Worm (Caenorhabditis elegans) whole organism, L2 larva: ENCODE results near the gene ifet-1.

ENCODE experiments used
- C34F6.9 ChIP-seq: fragments of 150-350 bp; optimal IDR thresholded peaks from 2 replicates; lab custom pipeline; 2014; ENCODE audit warnings: missing biosample characterization, missing genetic modification characterization
- F13H6.1 ChIP-seq: sonication (generic microtip); optimal IDR thresholded peaks from 2 replicates; lab custom pipeline; 2016; ENCODE audit warnings: missing genetic modification characterization, missing compliant biosample characterization
- ama-1 ChIP-seq: fragments of 150-350 bp; optimal IDR thresholded peaks from 2 replicates; lab custom pipeline; 2018; ENCODE audit warnings: inconsistent platforms
- blmp-1 ChIP-seq: sonication (generic microtip); optimal IDR thresholded peaks from 2 replicates; lab custom pipeline; 2017; ENCODE audit warnings: missing genetic modification characterization, mild to moderate bottlenecking, missing compliant biosample characterization, antibody characterized with exemption, moderate library complexity; ENCODE audit not compliant: insufficient read depth
- ceh-16 ChIP-seq: fragments of 150-350 bp; optimal IDR thresholded peaks from 2 replicates; lab custom pipeline; 2014; ENCODE audit warnings: missing biosample characterization, missing genetic modification characterization
- ceh-82 ChIP-seq: fragments of 150-350 bp; optimal IDR thresholded peaks from 2 replicates; lab custom pipeline; 2014; ENCODE audit warnings: missing biosample characterization, missing genetic modification characterization
- crh-2 ChIP-seq: sonication (generic microtip); optimal IDR thresholded peaks from 2 replicates; lab custom pipeline; 2017; ENCODE audit warnings: missing biosample characterization, missing genetic modification characterization
- dmd-4 ChIP-seq: sonication (generic microtip); optimal IDR thresholded peaks from 2 replicates; lab custom pipeline; 2017; ENCODE audit warnings: missing biosample characterization, missing genetic modification characterization
- egl-27 ChIP-seq: sonication (generic microtip); optimal IDR thresholded peaks from 3 replicates; lab custom pipeline; 2017; ENCODE audit warnings: missing biosample characterization, missing genetic modification reagents, missing genetic modification characterization
- fos-1 ChIP-seq: fragments of 150-350 bp; optimal IDR thresholded peaks from 2 replicates; lab custom pipeline; 2014; ENCODE audit warnings: missing biosample characterization, missing genetic modification characterization
- gmeb-1 ChIP-seq: fragments of 150-350 bp; optimal IDR thresholded peaks from 2 replicates; lab custom pipeline; 2014; ENCODE audit warnings: missing biosample characterization, missing genetic modification characterization
- lin-13 ChIP-seq: fragments of 150-350 bp; optimal IDR thresholded peaks from 2 replicates; lab custom pipeline; 2014; ENCODE audit warnings: missing biosample characterization, missing genetic modification reagents, missing genetic modification characterization
- lin-39 ChIP-seq: fragments of 150-350 bp; optimal IDR thresholded peaks from 2 replicates; lab custom pipeline; 2014; ENCODE audit warnings: missing biosample characterization, missing genetic modification reagents, missing genetic modification characterization
- lsy-2 ChIP-seq, 2 experiments: fragments of 150-350 bp in 1 of 2; sonication (generic microtip) in 1 of 2; optimal IDR thresholded peaks; 2 replicates each; lab custom pipeline; 2014 to 2017; ENCODE audit warnings: missing biosample characterization in 2 of 2, missing genetic modification characterization in 2 of 2
- mdl-1 ChIP-seq, 2 experiments: fragments of 150-350 bp in 1 of 2; sonication (generic microtip) in 1 of 2; optimal IDR thresholded peaks; 2 replicates each; lab custom pipeline; 2017; ENCODE audit warnings: missing biosample characterization in 2 of 2, missing genetic modification characterization in 2 of 2
- nhr-11 ChIP-seq: fragments of 150-350 bp; optimal IDR thresholded peaks from 2 replicates; lab custom pipeline; 2014; ENCODE audit warnings: missing biosample characterization, missing genetic modification characterization
- nhr-129 ChIP-seq: fragments of 150-350 bp; optimal IDR thresholded peaks from 2 replicates; lab custom pipeline; 2014; ENCODE audit warnings: missing biosample characterization, missing genetic modification characterization
- nhr-21 ChIP-seq: fragments of 150-350 bp; optimal IDR thresholded peaks from 2 replicates; lab custom pipeline; 2014; ENCODE audit warnings: missing biosample characterization, missing genetic modification characterization
- nhr-23 ChIP-seq: fragments of 150-350 bp; optimal IDR thresholded peaks from 2 replicates; lab custom pipeline; 2014; ENCODE audit warnings: missing biosample characterization, missing genetic modification reagents, missing genetic modification characterization
- nhr-25 ChIP-seq: fragments of 150-350 bp; sonication (generic microtip); optimal IDR thresholded peaks from 3 replicates; lab custom pipeline; 2014; ENCODE audit warnings: missing biosample characterization, missing genetic modification characterization
- nhr-6 ChIP-seq: fragments of 150-350 bp; optimal IDR thresholded peaks from 2 replicates; lab custom pipeline; 2014; ENCODE audit warnings: missing biosample characterization, missing genetic modification characterization
- peb-1 ChIP-seq: fragments of 150-350 bp; optimal IDR thresholded peaks from 2 replicates; lab custom pipeline; 2014; ENCODE audit warnings: missing biosample characterization, missing genetic modification characterization
- sem-4 ChIP-seq: fragments of 150-350 bp; optimal IDR thresholded peaks from 2 replicates; lab custom pipeline; 2014; ENCODE audit warnings: missing biosample characterization, missing genetic modification reagents, missing genetic modification characterization
- sma-3 ChIP-seq: sonication (generic microtip); optimal IDR thresholded peaks from 2 replicates; lab custom pipeline; 2016; ENCODE audit warnings: missing genetic modification reagents, missing genetic modification characterization, missing compliant biosample characterization
- sma-9 ChIP-seq, 2 experiments: fragments of 150-350 bp in 1 of 2; sonication (generic microtip) in 1 of 2; optimal IDR thresholded peaks; 2 replicates each; lab custom pipeline; 2014 to 2016; ENCODE audit warnings: missing genetic modification characterization in 2 of 2, mild to moderate bottlenecking in 1 of 2, missing biosample characterization in 1 of 2, missing compliant biosample characterization in 1 of 2, missing genetic modification reagents in 1 of 2, moderate library complexity in 1 of 2
- snpc-4 ChIP-seq: fragments of 150-350 bp; optimal IDR thresholded peaks from 2 replicates; lab custom pipeline; 2014; ENCODE audit warnings: missing biosample characterization, missing genetic modification characterization
- unc-39 ChIP-seq: fragments of 150-350 bp; optimal IDR thresholded peaks from 2 replicates; lab custom pipeline; 2014; ENCODE audit warnings: missing biosample characterization, missing genetic modification characterization
- unc-55 ChIP-seq: fragments of 150-350 bp; sonication (generic microtip); optimal IDR thresholded peaks from 3 replicates; lab custom pipeline; 2014; ENCODE audit warnings: missing biosample characterization, missing genetic modification reagents, missing genetic modification characterization
- unc-62 ChIP-seq: fragments of 150-350 bp; optimal IDR thresholded peaks from 2 replicates; lab custom pipeline; 2014; ENCODE audit warnings: missing biosample characterization, missing genetic modification reagents, missing genetic modification characterization
- ztf-11 ChIP-seq: sonication (generic microtip); optimal IDR thresholded peaks from 2 replicates; lab custom pipeline; 2017; ENCODE audit warnings: missing biosample characterization, missing genetic modification characterization
- ztf-4 ChIP-seq: fragments of 150-350 bp; optimal IDR thresholded peaks from 2 replicates; lab custom pipeline; 2014; ENCODE audit warnings: missing biosample characterization, missing genetic modification characterization

Gene ifet-1

ce11 chrIII:4502559-4503240, 27.8 kb upstream of the ifet-1 start (continued):
- TF ChIP-seq sem-4 (tag; lab: Kevin White, UChicago) (no peak), unc-55 (no peak), nhr-25 (tag; lab: Kevin White, UChicago) (peak; percentile 43), fos-1 (tag; lab: Kevin White, UChicago) (peak; percentile 89), ama-1 (no peak), ceh-82 (no peak)

ce11 chrIII:4498938-4499337, 24.0 kb upstream of the ifet-1 start, which contains the start of the genes C07G2.5 and atf-7:
Gene C07G2.5, minus strand, starts transcription at chrIII:4499038.
Gene atf-7, minus strand, starts transcription at chrIII:4499045.
- TF ChIP-seq nhr-21 (tag; lab: Kevin White, UChicago) = no peak
- no peak for TF ChIP-seq dmd-4 (tag; lab: Kevin White, UChicago)
- no peak for TF ChIP-seq unc-55
- no peak for TF ChIP-seq nhr-129 (tag; lab: Kevin White, UChicago)
- TF ChIP-seq peb-1 = no peak
- no peak for TF ChIP-seq sma-3 (GFP tag; lab: Kevin White, UChicago)
- TF ChIP-seq C34F6.9 (tag; lab: Kevin White, UChicago) = no peak
- TF ChIP-seq nhr-11 = no peak
- no peak for TF ChIP-seq sem-4 (tag; lab: Kevin White, UChicago)
- TF ChIP-seq snpc-4 (tag; lab: Kevin White, UChicago) = no peak
- no peak for TF ChIP-seq lin-39 (tag; lab: Kevin White, UChicago)
- no peak for TF ChIP-seq egl-27 (tag; lab: Kevin White, UChicago)

- TF ChIP-seq egl-27 (tag; lab: Kevin White, UChicago) (no peak), nhr-6 (peak; percentile 25), ztf-4 (tag; lab: Kevin White, UChicago) (peak; percentile 29), crh-2 (tag; lab: Kevin White, UChicago) (peak; percentile 41), sma-9 (GFP tag; optimal IDR thresholded peaks at IDR 0.05; lab: Kevin White, UChicago) (peak; percentile 85), sma-9 (tag; optimal IDR thresholded peaks at IDR 0.05; lab: Kevin White, UChicago) (no peak), nhr-129 (tag; lab: Kevin White, UChicago) (peak; percentile 59), F13H6.1 (peak; percentile 13), nhr-25 (tag; lab: Kevin White, UChicago) (peak; percentile 60), ztf-11 (tag; lab: Kevin White, UChicago) (no peak), nhr-23 (no peak), lsy-2 (tag; optimal IDR thresholded peaks at IDR 0.05; lab: Kevin White, UChicago) (peak in 1 of 2 experiments; percentile 40), fos-1 (tag; lab: Kevin White, UChicago) (peak; percentile 65), blmp-1 (tag; lab: Kevin White, UChicago) (peak; percentile 60), gmeb-1 (peak; percentile 2), mdl-1 (tag; optimal IDR thresholded peaks at IDR 0.05; lab: Kevin White, UChicago) (peak in 1 of 2 experiments; percentile 39), sma-3 (GFP tag; lab: Kevin White, UChicago) (peak; percentile 76), peb-1 (no peak), nhr-21 (tag; lab: Kevin White, UChicago) (peak; percentile 75)
Measured at ce11 chrIII:4496085-4496484, 21.1 kb upstream of the ifet-1 start.

ce11 chrIII:4495685-4496084, 20.7 kb upstream of the ifet-1 start:
- TF ChIP-seq sem-4 (tag; lab: Kevin White, UChicago) (no peak), unc-39 (no peak)
- TF ChIP-seq, all 48 proteins: peak for 0

- TF ChIP-seq nhr-21 (tag; lab: Kevin White, UChicago) (peak; percentile 14), unc-62 (GFP tag; lab: Kevin White, UChicago) (no peak), ama-1 (no peak), blmp-1 (tag; lab: Kevin White, UChicago) (peak; percentile 49), mdl-1 (tag; optimal IDR thresholded peaks at IDR 0.05; lab: Kevin White, UChicago) (no peak), ceh-16 (peak; percentile 26), C34F6.9 (tag; lab: Kevin White, UChicago) (no peak), lin-13 (GFP tag; lab: Kevin White, UChicago) (no peak), sma-9 (GFP tag; optimal IDR thresholded peaks at IDR 0.05; lab: Kevin White, UChicago) (peak; percentile 61), sma-9 (tag; optimal IDR thresholded peaks at IDR 0.05; lab: Kevin White, UChicago) (no peak), ceh-82 (no peak), unc-55 (no peak), sma-3 (GFP tag; lab: Kevin White, UChicago) (peak; percentile 29), nhr-25 (tag; lab: Kevin White, UChicago) (peak; percentile 52)
Measured at ce11 chrIII:4495250-4495649, 20.3 kb upstream of the ifet-1 start.
